In genomic region chrIII:3677378-3677777, ce11 we compare ENCODE assay signal across 2 worm cellular contexts.
A peak's percentile ranks its signal among the peaks of the same experiment; 100 is the strongest.
TF ChIP-seq lines count a peak whose summit lies in the region.

No protein-coding gene starts in this region.

TF ChIP-seq in whole organism, L1 larva, 84 proteins besides CTCF, POLR2A, EP300 and RAD21 (continued from another document):
- TF ChIP-seq unc-30 (tag; optimal IDR thresholded peaks at IDR 0.05; lab: Kevin White, UChicago) (no peak), Y116A8C.19 (tag; optimal IDR thresholded peaks at IDR 0.05; lab: Kevin White, UChicago; ENCODE audit: borderline replicate concordance) (no peak), unc-98 (GFP tag; IDR thresholded peaks at IDR 0.05; lab: Robert Waterston, UW) (no peak), pax-3 (tag; optimal IDR thresholded peaks at IDR 0.05; lab: Kevin White, UChicago) (no peak), hlh-4 (tag; optimal IDR thresholded peaks at IDR 0.05; lab: Kevin White, UChicago) (no peak), tlp-1 (tag; optimal IDR thresholded peaks at IDR 0.05; lab: Kevin White, UChicago) (no peak), jun-1 (tag; optimal IDR thresholded peaks at IDR 0.05; lab: Kevin White, UChicago) (peak; percentile 24), irx-1 (tag; optimal IDR thresholded peaks at IDR 0.05; lab: Kevin White, UChicago) (peak; percentile 42), sup-37 (GFP tag; optimal IDR thresholded peaks at IDR 0.05; lab: Kevin White, UChicago) (no peak), mab-9 (GFP tag; IDR thresholded peaks at IDR 0.05; lab: Robert Waterston, UW) (no peak), hpl-2 (GFP tag; optimal IDR thresholded peaks at IDR 0.05; lab: Kevin White, UChicago) (no peak), snpc-4 (tag; optimal IDR thresholded peaks at IDR 0.05; lab: Kevin White, UChicago) (no peak), snu-23 (GFP tag; optimal IDR thresholded peaks at IDR 0.05; lab: Kevin White, UChicago) (peak; percentile 68), isw-1 (GFP tag; IDR thresholded peaks at IDR 0.05; lab: Robert Waterston, UW) (peak; percentile 45), pqm-1 (tag; optimal IDR thresholded peaks at IDR 0.05; lab: Kevin White, UChicago) (no peak), alr-1 (tag; optimal IDR thresholded peaks at IDR 0.05; lab: Kevin White, UChicago; ENCODE audit: borderline replicate concordance) (no peak), vab-15 (tag; optimal IDR thresholded peaks at IDR 0.05; lab: Kevin White, UChicago) (no peak), hlh-17 (GFP tag; optimal IDR thresholded peaks at IDR 0.05; lab: Kevin White, UChicago; ENCODE audit: borderline replicate concordance) (no peak), ceh-8 (GFP tag; optimal IDR thresholded peaks at IDR 0.05; lab: Kevin White, UChicago) (no peak), lir-3 (tag; optimal IDR thresholded peaks at IDR 0.05; lab: Kevin White, UChicago; ENCODE audit: poor library complexity) (no peak), blmp-1 (tag; optimal IDR thresholded peaks at IDR 0.05; lab: Kevin White, UChicago) (no peak), fkh-4 (tag; optimal IDR thresholded peaks at IDR 0.05; lab: Kevin White, UChicago; ENCODE audit: borderline replicate concordance) (no peak), xbp-1 (tag; optimal IDR thresholded peaks at IDR 0.05; lab: Kevin White, UChicago) (peak; percentile 60), nhr-47 (tag; optimal IDR thresholded peaks at IDR 0.05; lab: Kevin White, UChicago) (peak; percentile 70), nhr-84 (tag; optimal IDR thresholded peaks at IDR 0.05; lab: Kevin White, UChicago) (no peak), F16B12.6 (tag; optimal IDR thresholded peaks at IDR 0.05; lab: Kevin White, UChicago) (peak; percentile 35), zip-4 (GFP tag; optimal IDR thresholded peaks at IDR 0.05; lab: Kevin White, UChicago) (no peak), nhr-71 (tag; optimal IDR thresholded peaks at IDR 0.05; lab: Kevin White, UChicago) (peak; percentile 78), lin-35 (GFP tag; optimal IDR thresholded peaks at IDR 0.05; lab: Kevin White, UChicago) (peak in 1 of 2 experiments; percentile 28), sox-4 (tag; optimal IDR thresholded peaks at IDR 0.05; lab: Kevin White, UChicago) (no peak), C16A3.4 (tag; optimal IDR thresholded peaks at IDR 0.05; lab: Kevin White, UChicago) (no peak), swsn-7 (tag; optimal IDR thresholded peaks at IDR 0.05; lab: Kevin White, UChicago) (peak; percentile 76), pag-3 (tag; optimal IDR thresholded peaks at IDR 0.05; lab: Kevin White, UChicago; ENCODE audit: borderline replicate concordance, insufficient read depth) (no peak), lin-13 (GFP tag; optimal IDR thresholded peaks at IDR 0.05; lab: Kevin White, UChicago) (peak; percentile 33), mef-2 (tag; optimal IDR thresholded peaks at IDR 0.05; lab: Kevin White, UChicago) (peak; percentile 4), zag-1 (tag; optimal IDR thresholded peaks at IDR 0.05; lab: Kevin White, UChicago) (no peak), nhr-76 (tag; optimal IDR thresholded peaks at IDR 0.05; lab: Kevin White, UChicago) (no peak), C04F5.9 (tag; optimal IDR thresholded peaks at IDR 0.05; lab: Kevin White, UChicago) (no peak), nhr-85 (tag; lab: Kevin White, UChicago) (no peak), ceh-82 (tag; optimal IDR thresholded peaks at IDR 0.05; lab: Kevin White, UChicago) (peak; percentile 49 to 65 (median 55)), efl-1 (optimal IDR thresholded peaks at IDR 0.05; lab: Kevin White, UChicago) (peak; percentile 64), efl-1 (GFP tag; optimal IDR thresholded peaks at IDR 0.05 in 1 of 2; lab: Kevin White, UChicago) (peak; percentile 24 to 94), skn-1 (tag; optimal IDR thresholded peaks at IDR 0.05; lab: Kevin White, UChicago) (peak; percentile 5), nhr-11 (tag; optimal IDR thresholded peaks at IDR 0.05; lab: Kevin White, UChicago) (no peak), aly-2 (tag; optimal IDR thresholded peaks at IDR 0.05; lab: Kevin White, UChicago) (no peak), nhr-12 (tag; optimal IDR thresholded peaks at IDR 0.05; lab: Kevin White, UChicago) (no peak), egl-27 (tag; optimal IDR thresholded peaks at IDR 0.05; lab: Kevin White, UChicago) (no peak), ztf-11 (tag; optimal IDR thresholded peaks at IDR 0.05; lab: Kevin White, UChicago) (no peak), mep-1 (tag; optimal IDR thresholded peaks at IDR 0.05; lab: Kevin White, UChicago) (peak; percentile 53), ceh-88 (GFP tag; IDR thresholded peaks at IDR 0.05; lab: Robert Waterston, UW) (no peak), unc-86 (tag; optimal IDR thresholded peaks at IDR 0.05; lab: Kevin White, UChicago) (peak; percentile 79), unc-130 (tag; optimal IDR thresholded peaks at IDR 0.05; lab: Kevin White, UChicago) (no peak), ces-1 (GFP tag; optimal IDR thresholded peaks at IDR 0.05; lab: Kevin White, UChicago) (no peak), lin-39 (tag; optimal IDR thresholded peaks at IDR 0.05; lab: Kevin White, UChicago) (no peak), egl-13 (tag; optimal IDR thresholded peaks at IDR 0.05; lab: Kevin White, UChicago) (peak; percentile 78), sptf-1 (tag; optimal IDR thresholded peaks at IDR 0.05; lab: Kevin White, UChicago) (no peak), nhr-90 (tag; optimal IDR thresholded peaks at IDR 0.05; lab: Kevin White, UChicago; ENCODE audit: poor library complexity) (no peak), nhr-28 (tag; optimal IDR thresholded peaks at IDR 0.05; lab: Kevin White, UChicago) (no peak), nhr-19 (GFP tag; conservative IDR thresholded peaks at IDR 0.05; lab: Robert Waterston, UW) (peak; percentile 47), mdl-1 (tag; optimal IDR thresholded peaks at IDR 0.05; lab: Kevin White, UChicago) (peak in 1 of 2 experiments; percentile 30), dsc-1 (tag; optimal IDR thresholded peaks at IDR 0.05; lab: Kevin White, UChicago) (peak; percentile 71), aha-1 (tag; optimal IDR thresholded peaks at IDR 0.05; lab: Kevin White, UChicago) (no peak), ztf-4 (tag; optimal IDR thresholded peaks at IDR 0.05; lab: Kevin White, UChicago) (peak; percentile 33), ets-5 (GFP tag; IDR thresholded peaks at IDR 0.05; lab: Robert Waterston, UW) (no peak), ama-1 (optimal IDR thresholded peaks at IDR 0.05; lab: Kevin White, UChicago) (no peak), elt-3 (tag; optimal IDR thresholded peaks at IDR 0.05; lab: Kevin White, UChicago) (no peak), fkh-8 (tag; optimal IDR thresholded peaks at IDR 0.05; lab: Kevin White, UChicago) (peak; percentile 65)

TF ChIP-seq in whole organism, L3 larva, 47 proteins besides CTCF, POLR2A, EP300 and RAD21 (continued from another document):
- TF ChIP-seq nhr-43 (tag; optimal IDR thresholded peaks at IDR 0.05; lab: Kevin White, UChicago; ENCODE audit: poor library complexity, severe bottlenecking) (no peak), egl-27 (tag; optimal IDR thresholded peaks at IDR 0.05; lab: Kevin White, UChicago) (no peak), ztf-4 (tag; optimal IDR thresholded peaks at IDR 0.05; lab: Kevin White, UChicago) (no peak), egl-5 (tag; optimal IDR thresholded peaks at IDR 0.05; lab: Kevin White, UChicago) (peak; percentile 80), tbx-2 (tag; optimal IDR thresholded peaks at IDR 0.05; lab: Kevin White, UChicago) (peak; percentile 11), sea-2 (GFP tag; optimal IDR thresholded peaks at IDR 0.05; lab: Kevin White, UChicago) (peak; percentile 18), fkh-10 (GFP tag; optimal IDR thresholded peaks at IDR 0.05; lab: Kevin White, UChicago) (peak; percentile 82), zag-1 (tag; optimal IDR thresholded peaks at IDR 0.05; lab: Kevin White, UChicago) (no peak)
